Worm (Caenorhabditis elegans) whole organism, L2 larva: ENCODE data around the gene ZK930.2.

Source experiments
- ama-1 ChIP-seq: fragments of 150-350 bp; optimal IDR thresholded peaks from 2 replicates; lab custom pipeline; 2018; ENCODE audit warnings: inconsistent platforms
- fos-1 ChIP-seq: fragments of 150-350 bp; optimal IDR thresholded peaks from 2 replicates; lab custom pipeline; 2014; ENCODE audit warnings: missing biosample characterization, missing genetic modification characterization
- lin-11 ChIP-seq: fragments of 150-350 bp; sonication (generic microtip); optimal IDR thresholded peaks from 2 replicates; lab custom pipeline; 2014; ENCODE audit warnings: missing biosample characterization, missing genetic modification characterization, inconsistent platforms, mixed read lengths
- mbf-1 ChIP-seq: sonication (generic microtip); optimal IDR thresholded peaks from 2 replicates; lab custom pipeline; 2017; ENCODE audit warnings: missing biosample characterization, missing genetic modification characterization
- mdl-1 ChIP-seq, 2 experiments: fragments of 150-350 bp in 1 of 2; sonication (generic microtip) in 1 of 2; optimal IDR thresholded peaks; 2 replicates each; lab custom pipeline; 2017; ENCODE audit warnings: missing biosample characterization in 2 of 2, missing genetic modification characterization in 2 of 2
- nhr-129 ChIP-seq: fragments of 150-350 bp; optimal IDR thresholded peaks from 2 replicates; lab custom pipeline; 2014; ENCODE audit warnings: missing biosample characterization, missing genetic modification characterization
- nhr-77 ChIP-seq: fragments of 150-350 bp; optimal IDR thresholded peaks from 2 replicates; lab custom pipeline; 2014; ENCODE audit warnings: missing biosample characterization, missing genetic modification characterization
- peb-1 ChIP-seq: fragments of 150-350 bp; optimal IDR thresholded peaks from 2 replicates; lab custom pipeline; 2014; ENCODE audit warnings: missing biosample characterization, missing genetic modification characterization
- sma-3 ChIP-seq: sonication (generic microtip); optimal IDR thresholded peaks from 2 replicates; lab custom pipeline; 2016; ENCODE audit warnings: missing genetic modification reagents, missing genetic modification characterization, missing compliant biosample characterization
- unc-39 ChIP-seq: fragments of 150-350 bp; optimal IDR thresholded peaks from 2 replicates; lab custom pipeline; 2014; ENCODE audit warnings: missing biosample characterization, missing genetic modification characterization
- zag-1 ChIP-seq: fragments of 150-350 bp; optimal IDR thresholded peaks from 2 replicates; lab custom pipeline; 2014; ENCODE audit warnings: missing biosample characterization, missing genetic modification characterization
- ztf-11 ChIP-seq: sonication (generic microtip); optimal IDR thresholded peaks from 2 replicates; lab custom pipeline; 2017; ENCODE audit warnings: missing biosample characterization, missing genetic modification characterization

- no peak for TF ChIP-seq unc-39 (tag; lab: Kevin White, UChicago)
- no peak for TF ChIP-seq zag-1
- TF ChIP-seq nhr-77 = no peak
- TF ChIP-seq sma-3 (GFP tag; lab: Kevin White, UChicago) = no peak
- no peak for TF ChIP-seq nhr-129 (tag; lab: Kevin White, UChicago)
- TF ChIP-seq lin-11 (tag; lab: Kevin White, UChicago) = no peak
- TF ChIP-seq ama-1 (lab: Kevin White, UChicago) = no peak
- no peak for TF ChIP-seq mbf-1 (tag; lab: Kevin White, UChicago)
- no peak for TF ChIP-seq mdl-1 (tag; optimal IDR thresholded peaks at IDR 0.05; lab: Kevin White, UChicago)
- no peak for TF ChIP-seq fos-1 (tag; lab: Kevin White, UChicago)
- no peak for TF ChIP-seq peb-1 (tag; lab: Kevin White, UChicago)
- no peak for TF ChIP-seq ztf-11 (tag; lab: Kevin White, UChicago)
Measured at ce11 chrII:11844072-11844471, 49.2 kb downstream of the ZK930.2 start.
